Worm (Caenorhabditis elegans) whole organism, L4/young adult: Measurements from ENCODE around the gene D1025.10.
"Not testable (repeated sequence)": the region's sequence is repeated elsewhere in the genome, so short reads cannot be mapped to it uniquely, and the experiment has no call there.

Experiments used
- W03F9.2 ChIP-seq: fragments of 150-350 bp; optimal IDR thresholded peaks from 2 replicates; lab custom pipeline; 2014; ENCODE audit warnings: missing biosample characterization, missing genetic modification characterization
- dao-5 ChIP-seq: sonication (generic microtip); optimal IDR thresholded peaks from 2 replicates; lab custom pipeline; 2016; ENCODE audit warnings: missing genotype, missing genetic modification characterization, moderate library complexity, missing compliant biosample characterization
- him-1 ChIP-seq: sonication (generic microtip); optimal IDR thresholded peaks from 2 replicates; lab custom pipeline; 2016; ENCODE audit warnings: missing genotype, missing genetic modification reagents, missing genetic modification characterization, missing compliant biosample characterization

Gene D1025.10

ce11 chrX:14527559-14527958, 10.9 kb downstream of the D1025.10 start, which contains the start of gene nspc-18:
Gene nspc-18, minus strand, starts transcription at chrX:14527659.
- TF ChIP-seq W03F9.2 (tag; lab: Kevin White, UChicago): no peak
- TF ChIP-seq dao-5 (tag; lab: Kevin White, UChicago): no peak
- TF ChIP-seq him-1 (tag; lab: Kevin White, UChicago): no peak

- TF ChIP-seq dao-5, him-1, W03F9.2 (tag; lab: Kevin White, UChicago): not testable (repeated sequence)
Observed at ce11 chrX:14528399-14528798, 11.7 kb downstream of the D1025.10 start, which contains the start of gene nspc-19. Gene nspc-19, plus strand, starts transcription at chrX:14528699.

- TF ChIP-seq W03F9.2 (tag; lab: Kevin White, UChicago): no peak
- no peak for TF ChIP-seq dao-5 (tag; lab: Kevin White, UChicago)
- no peak for TF ChIP-seq him-1 (tag; lab: Kevin White, UChicago)
Observed at ce11 chrX:14530107-14530506, 13.4 kb downstream of the D1025.10 start, which contains the start of gene nspc-20. Gene nspc-20, minus strand, starts transcription at chrX:14530207.

DNA sequence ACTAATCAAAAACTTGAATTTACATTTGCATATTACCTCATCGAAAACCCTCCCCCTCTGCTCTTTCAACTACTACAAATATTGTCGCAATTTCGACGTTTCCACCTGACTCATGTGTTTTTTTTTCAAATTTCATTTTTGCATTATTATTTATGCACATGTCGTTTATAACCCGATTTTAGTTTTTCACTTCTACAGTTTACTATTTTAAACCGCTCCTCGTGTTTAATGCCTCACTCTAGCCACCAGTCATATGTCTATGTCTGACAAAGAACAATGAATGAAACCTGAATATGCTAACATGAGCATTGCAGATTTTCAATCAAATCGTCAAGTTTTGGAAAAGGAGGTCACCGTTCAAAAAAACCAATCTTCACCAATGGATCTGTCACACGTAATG, 17.5 kb downstream of the D1025.10 start, which contains the start of gene T24C2.5:
Gene T24C2.5 (plus strand): TSS at position 301 of the 400 bp plus-strand sequence.
- TF ChIP-seq him-1 (tag; lab: Kevin White, UChicago) (no peak), dao-5 (tag; lab: Kevin White, UChicago) (no peak), W03F9.2 (tag; lab: Kevin White, UChicago) (no peak)

- TF ChIP-seq dao-5 (tag; lab: Kevin White, UChicago) (no peak), W03F9.2 (tag; lab: Kevin White, UChicago) (no peak), him-1 (tag; lab: Kevin White, UChicago) (no peak)
Observed at ce11 chrX:14534596-14534995, 17.9 kb downstream of the D1025.10 start.

ce11 chrX:14535913-14536312, 19.3 kb downstream of the D1025.10 start:
- TF ChIP-seq W03F9.2 (tag; lab: Kevin White, UChicago): no peak
- TF ChIP-seq dao-5 (tag; lab: Kevin White, UChicago): no peak
- TF ChIP-seq him-1 (tag; lab: Kevin White, UChicago): no peak

DNA sequence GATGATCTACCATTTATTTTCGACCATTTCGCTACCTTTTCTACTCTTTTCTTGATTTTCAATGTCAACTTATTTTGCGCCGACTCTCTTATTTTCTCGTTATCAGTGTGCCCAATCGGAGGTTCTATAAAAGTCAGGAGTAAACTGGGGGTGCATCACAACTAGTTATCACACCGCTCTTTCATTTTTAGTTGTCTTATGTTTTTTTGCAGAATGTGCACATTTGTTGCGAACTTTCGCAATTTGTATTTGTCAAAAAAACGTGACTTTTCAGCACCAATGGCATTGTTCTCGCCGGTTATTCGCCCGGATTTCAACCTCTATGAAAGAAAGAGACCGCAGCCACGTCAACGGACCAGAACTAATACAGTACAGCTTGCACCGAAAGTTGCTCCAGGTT, 21.0 kb downstream of the D1025.10 start:
- TF ChIP-seq him-1 (tag; lab: Kevin White, UChicago) (no peak), dao-5 (tag; lab: Kevin White, UChicago) (no peak), W03F9.2 (tag; lab: Kevin White, UChicago) (no peak)

DNA sequence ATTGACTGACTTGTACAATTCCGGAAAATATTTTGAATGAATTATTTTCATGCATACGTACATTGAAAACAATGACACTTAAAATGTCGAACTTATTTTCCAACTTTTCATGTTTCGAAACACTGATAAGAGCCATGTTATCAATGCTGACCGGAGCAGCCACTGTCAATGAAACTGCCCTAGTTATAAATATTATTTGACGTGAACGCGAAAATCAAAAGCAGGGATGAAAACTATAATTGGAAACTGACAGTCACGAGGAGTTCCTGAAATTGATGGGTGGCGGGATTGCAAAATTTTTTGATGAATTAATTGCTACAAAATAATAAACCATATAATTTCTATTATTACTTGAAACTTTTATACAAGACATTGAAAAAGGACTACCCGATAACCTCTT, 22.8 kb downstream of the D1025.10 start:
- TF ChIP-seq dao-5 (tag; lab: Kevin White, UChicago) (no peak), W03F9.2 (tag; lab: Kevin White, UChicago) (no peak), him-1 (tag; lab: Kevin White, UChicago) (no peak)

DNA sequence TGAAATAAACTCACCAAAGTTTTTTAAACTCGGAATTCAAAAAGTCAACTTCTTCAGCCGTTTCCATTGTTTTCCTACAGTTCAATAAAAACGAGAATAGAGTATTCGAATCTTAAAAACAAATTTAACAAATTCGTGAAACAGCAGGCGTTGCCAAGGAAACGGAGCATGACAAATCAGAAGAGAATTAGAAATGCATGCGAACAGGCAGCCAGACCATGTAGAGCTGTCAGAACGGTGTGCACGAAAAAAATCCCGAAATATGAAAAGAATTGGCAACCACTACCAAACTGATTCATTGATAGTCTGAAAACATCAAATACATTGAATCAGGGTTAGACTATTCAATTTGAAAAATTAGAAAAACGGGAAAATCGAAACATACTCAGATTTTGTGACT, 25.3 kb downstream of the D1025.10 start, which contains the start of gene fbxa-81:
Gene fbxa-81 (minus strand): TSS at position 101 of the 400 bp plus-strand sequence.
- TF ChIP-seq him-1 (tag; lab: Kevin White, UChicago) (no peak), dao-5 (tag; lab: Kevin White, UChicago) (no peak), W03F9.2 (tag; lab: Kevin White, UChicago) (no peak)

- TF ChIP-seq W03F9.2 (tag; lab: Kevin White, UChicago): no peak
- TF ChIP-seq him-1 (tag; lab: Kevin White, UChicago): no peak
- no peak for TF ChIP-seq dao-5 (tag; lab: Kevin White, UChicago)
Observed at ce11 chrX:14543224-14543623, 26.6 kb downstream of the D1025.10 start, which contains the start of gene T24C2.3. Gene T24C2.3, plus strand, starts transcription at chrX:14543524.

- TF ChIP-seq W03F9.2 (tag; lab: Kevin White, UChicago) (no peak), dao-5 (tag; lab: Kevin White, UChicago) (no peak), him-1 (tag; lab: Kevin White, UChicago) (no peak)
Observed at ce11 chrX:14545543-14545942, 28.9 kb downstream of the D1025.10 start, which contains the start of gene enri-2. Gene enri-2, plus strand, starts transcription at chrX:14545843.

DNA sequence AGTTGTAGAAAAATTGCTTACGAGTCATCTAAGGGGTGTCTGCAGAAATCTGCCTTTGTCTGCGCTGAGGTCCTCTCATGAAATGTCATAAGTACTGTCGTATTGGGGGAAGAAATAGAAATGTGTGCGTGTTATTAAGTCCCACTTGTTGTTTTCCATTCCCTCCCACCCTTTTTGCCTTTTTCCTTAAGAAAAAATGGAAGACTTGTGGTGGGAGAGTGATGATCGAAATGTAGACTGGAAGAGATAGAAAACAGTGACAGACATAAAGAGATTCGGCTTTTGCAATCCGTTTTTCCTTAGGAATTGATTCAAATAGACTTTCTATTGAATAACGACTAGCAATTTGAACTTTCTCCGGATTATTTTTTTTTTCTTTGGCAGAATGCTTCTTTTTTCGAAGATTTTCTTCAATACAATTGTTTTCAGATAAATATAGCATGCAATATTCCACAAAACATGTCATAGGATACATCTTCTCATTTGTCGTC, 33.1 kb downstream of the D1025.10 start, which contains the start of gene ram-5:
Gene ram-5 (plus strand): TSS at position 441 of the 491 bp plus-strand sequence.
- TF ChIP-seq him-1 (tag; lab: Kevin White, UChicago) (no peak), W03F9.2 (tag; lab: Kevin White, UChicago) (no peak), dao-5 (tag; lab: Kevin White, UChicago) (no peak)

- TF ChIP-seq him-1 (tag; lab: Kevin White, UChicago): no peak
- TF ChIP-seq W03F9.2 (tag; lab: Kevin White, UChicago): no peak
- TF ChIP-seq dao-5 (tag; lab: Kevin White, UChicago): no peak
Observed at ce11 chrX:14556403-14556802, 39.7 kb downstream of the D1025.10 start.
